Worm (Caenorhabditis elegans) whole organism, L1 larva: ENCODE measurements around the gene T25B9.4.

ENCODE experiments used
- C04F5.9 ChIP-seq: sonication (generic microtip); optimal IDR thresholded peaks from 2 replicates; lab custom pipeline; 2016; ENCODE audit warnings: missing genetic modification characterization, missing compliant biosample characterization
- C16A3.4 ChIP-seq: fragments of 150-350 bp; optimal IDR thresholded peaks from 2 replicates; lab custom pipeline; 2014; ENCODE audit warnings: missing biosample characterization, missing genetic modification characterization
- Y116A8C.19 ChIP-seq: sonication (generic microtip); optimal IDR thresholded peaks from 2 replicates; lab custom pipeline; 2016; ENCODE audit warnings: missing compliant biosample characterization, missing genetic modification characterization, borderline replicate concordance
- ama-1 ChIP-seq: fragments of 150-350 bp; optimal IDR thresholded peaks from 2 replicates; lab custom pipeline; 2014
- blmp-1 ChIP-seq: fragments of 150-350 bp; optimal IDR thresholded peaks from 2 replicates; lab custom pipeline; 2014; ENCODE audit warnings: missing biosample characterization, missing genetic modification characterization
- ceh-63 ChIP-seq: fragments of 200-800 bp; sonication (Bioruptor generic); optimal IDR thresholded peaks from 2 replicates; lab custom pipeline; 2018; ENCODE audit warnings: mild to moderate bottlenecking, missing genetic modification characterization, missing compliant biosample characterization
- ceh-8 ChIP-seq: fragments of 200-800 bp; sonication (Bioruptor generic); optimal IDR thresholded peaks from 2 replicates; lab custom pipeline; 2018; ENCODE audit warnings: mild to moderate bottlenecking, missing genetic modification characterization, moderate library complexity, missing compliant biosample characterization
- ceh-82 ChIP-seq, 3 experiments: fragments of 150-350 bp in 1 of 3; sonication (generic microtip) in 2 of 3; optimal IDR thresholded peaks; 2 replicates each; lab custom pipeline; 2014 to 2017; ENCODE audit warnings: missing biosample characterization in 3 of 3, missing genetic modification characterization in 3 of 3
- ceh-90 ChIP-seq: sonication (generic microtip); optimal IDR thresholded peaks from 2 replicates; lab custom pipeline; 2016; ENCODE audit warnings: missing genetic modification characterization, missing compliant biosample characterization
- dpl-1 ChIP-seq, 3 experiments: fragments of 150-350 bp in 2 of 3; sonication (generic microtip) in 1 of 3; optimal IDR thresholded peaks; 2 replicates each; lab custom pipeline; 2014 to 2017; ENCODE audit warnings: missing biosample characterization in 3 of 3, missing genetic modification characterization in 3 of 3, missing genetic modification reagents in 3 of 3
- efl-1 ChIP-seq, 4 experiments: fragments of 150-350 bp; optimal IDR thresholded peaks in 3 of 4; peaks in 1 of 4; 1 replicate in 1 of 4; 2 replicates in 3 of 4; lab custom pipeline; 2014; ENCODE audit warnings: missing biosample characterization in 2 of 4, missing genetic modification characterization in 2 of 4, missing genetic modification reagents in 2 of 4
- egl-13 ChIP-seq: sonication (generic microtip); optimal IDR thresholded peaks from 2 replicates; lab custom pipeline; 2016; ENCODE audit warnings: missing genotype, missing genetic modification reagents, missing genetic modification characterization, missing compliant biosample characterization
- elt-2 ChIP-seq: sonication (generic microtip); optimal IDR thresholded peaks from 2 replicates; lab custom pipeline; 2016; ENCODE audit warnings: missing genetic modification characterization, mild to moderate bottlenecking, inconsistent platforms, missing compliant biosample characterization, missing genetic modification reagents
- elt-3 ChIP-seq, 6 experiments: fragments of 150-350 bp in 1 of 6; sonication (generic microtip); optimal IDR thresholded peaks; 2 replicates each; lab custom pipeline; 2017 to 2018; ENCODE audit warnings: missing biosample characterization in 6 of 6, missing genetic modification characterization in 6 of 6, inconsistent platforms in 1 of 6
- fkh-4 ChIP-seq: sonication (generic microtip); optimal IDR thresholded peaks from 2 replicates; lab custom pipeline; 2016; ENCODE audit warnings: missing compliant biosample characterization, missing genetic modification characterization, borderline replicate concordance
- fkh-8 ChIP-seq: sonication (generic microtip); optimal IDR thresholded peaks from 2 replicates; lab custom pipeline; 2016; ENCODE audit warnings: mild to moderate bottlenecking, missing genetic modification characterization, missing compliant biosample characterization
- lin-14 ChIP-seq: fragments of 200-800 bp; sonication (Bioruptor generic); optimal IDR thresholded peaks from 2 replicates; lab custom pipeline; 2018; ENCODE audit warnings: mild to moderate bottlenecking, missing genetic modification characterization, moderate library complexity, missing compliant biosample characterization
- lin-35 ChIP-seq, 2 experiments: fragments of 150-350 bp; optimal IDR thresholded peaks; 2 replicates each; lab custom pipeline; 2014; ENCODE audit warnings: missing biosample characterization in 2 of 2, missing genetic modification characterization in 2 of 2, missing genetic modification reagents in 2 of 2
- lir-3 ChIP-seq: sonication (generic microtip); optimal IDR thresholded peaks from 2 replicates; lab custom pipeline; 2016; ENCODE audit warnings: mild to moderate bottlenecking, missing genetic modification characterization, moderate library complexity, missing compliant biosample characterization; ENCODE audit not compliant: poor library complexity
- lsy-2 ChIP-seq, 2 experiments: fragments of 150-350 bp; optimal IDR thresholded peaks; 2 replicates each; lab custom pipeline; 2014; ENCODE audit warnings: missing biosample characterization in 2 of 2, missing genetic modification characterization in 2 of 2
- mep-1 ChIP-seq: fragments of 150-350 bp; optimal IDR thresholded peaks from 2 replicates; lab custom pipeline; 2014; ENCODE audit warnings: missing biosample characterization, missing genetic modification characterization
- nhr-11 ChIP-seq: fragments of 150-350 bp; optimal IDR thresholded peaks from 2 replicates; lab custom pipeline; 2014; ENCODE audit warnings: missing biosample characterization, missing genetic modification characterization
- nhr-12 ChIP-seq: sonication (generic microtip); optimal IDR thresholded peaks from 2 replicates; lab custom pipeline; 2017; ENCODE audit warnings: missing biosample characterization, missing genetic modification characterization
- nhr-19 ChIP-seq: fragments of 200-800 bp; sonication (Bioruptor generic); conservative IDR thresholded peaks from 2 replicates; pipeline ENCODE4 v1.3.6; 2022; ENCODE audit warnings: missing genetic modification characterization, missing compliant biosample characterization
- nhr-20 ChIP-seq: sonication (generic microtip); optimal IDR thresholded peaks from 2 replicates; lab custom pipeline; 2016; ENCODE audit warnings: mild to moderate bottlenecking, missing genetic modification characterization, missing compliant biosample characterization
- nhr-28 ChIP-seq: fragments of 150-350 bp; optimal IDR thresholded peaks from 2 replicates; lab custom pipeline; 2014; ENCODE audit warnings: missing biosample characterization, missing genetic modification characterization
- nhr-47 ChIP-seq: sonication (generic microtip); optimal IDR thresholded peaks from 2 replicates; lab custom pipeline; 2016; ENCODE audit warnings: mild to moderate bottlenecking, missing genetic modification characterization, moderate library complexity, missing compliant biosample characterization
- nhr-71 ChIP-seq: sonication (generic microtip); optimal IDR thresholded peaks from 2 replicates; lab custom pipeline; 2016; ENCODE audit warnings: mild to moderate bottlenecking, missing genetic modification characterization, moderate library complexity, missing compliant biosample characterization
- nhr-77 ChIP-seq: fragments of 150-350 bp; optimal IDR thresholded peaks from 2 replicates; lab custom pipeline; 2014; ENCODE audit warnings: missing biosample characterization, missing genetic modification characterization
- nhr-85 ChIP-seq: sonication (generic microtip); peaks from one replicate; lab custom pipeline; 2016; ENCODE audit warnings: missing genetic modification characterization, inconsistent platforms, missing compliant biosample characterization
- nhr-90 ChIP-seq: sonication (generic microtip); optimal IDR thresholded peaks from 2 replicates; lab custom pipeline; 2016; ENCODE audit warnings: mild to moderate bottlenecking, missing genetic modification characterization, missing compliant biosample characterization; ENCODE audit not compliant: poor library complexity
- pax-3 ChIP-seq: fragments of 200-800 bp; sonication (Bioruptor generic); optimal IDR thresholded peaks from 2 replicates; lab custom pipeline; 2018; ENCODE audit warnings: mild to moderate bottlenecking, missing genetic modification characterization, moderate library complexity, missing compliant biosample characterization
- rnt-1 ChIP-seq: sonication (generic microtip); optimal IDR thresholded peaks from 2 replicates; lab custom pipeline; 2016; ENCODE audit warnings: mild to moderate bottlenecking, missing genetic modification characterization, moderate library complexity, missing compliant biosample characterization
- snu-23 ChIP-seq: sonication (generic microtip); optimal IDR thresholded peaks from 2 replicates; lab custom pipeline; 2016; ENCODE audit warnings: missing genetic modification characterization, missing compliant biosample characterization
- sox-4 ChIP-seq: sonication (generic microtip); optimal IDR thresholded peaks from 2 replicates; lab custom pipeline; 2016; ENCODE audit warnings: missing genetic modification characterization, missing compliant biosample characterization
- sptf-1 ChIP-seq: fragments of 150-350 bp; optimal IDR thresholded peaks from 2 replicates; lab custom pipeline; 2014; ENCODE audit warnings: missing biosample characterization, missing genetic modification characterization
- sup-37 ChIP-seq: fragments of 200-800 bp; sonication (Bioruptor generic); optimal IDR thresholded peaks from 2 replicates; lab custom pipeline; 2018; ENCODE audit warnings: mild to moderate bottlenecking, missing genetic modification characterization, missing compliant biosample characterization
- swsn-7 ChIP-seq: sonication (generic microtip); optimal IDR thresholded peaks from 2 replicates; lab custom pipeline; 2016; ENCODE audit warnings: missing genetic modification characterization, missing compliant biosample characterization
- tlp-1 ChIP-seq: fragments of 150-350 bp; optimal IDR thresholded peaks from 2 replicates; lab custom pipeline; 2014; ENCODE audit warnings: missing biosample characterization, missing genetic modification characterization
- unc-62 ChIP-seq: fragments of 150-350 bp; optimal IDR thresholded peaks from 2 replicates; lab custom pipeline; 2014; ENCODE audit warnings: missing biosample characterization, missing genetic modification reagents, missing genetic modification characterization
- unc-98 ChIP-seq: fragments of 200-800 bp; sonication (Bioruptor generic); IDR thresholded peaks from 2 replicates; pipeline ENCODE4 v1.3.6; 2022; ENCODE audit warnings: missing genetic modification characterization, missing compliant biosample characterization
- vab-15 ChIP-seq: sonication (generic microtip); optimal IDR thresholded peaks from 2 replicates; lab custom pipeline; 2017; ENCODE audit warnings: missing genotype, mild to moderate bottlenecking, missing genetic modification characterization, missing compliant biosample characterization
- xbp-1 ChIP-seq: sonication (generic microtip); optimal IDR thresholded peaks from 2 replicates; lab custom pipeline; 2016; ENCODE audit warnings: missing genetic modification characterization, missing compliant biosample characterization
- ztf-11 ChIP-seq, 2 experiments: sonication (generic microtip); optimal IDR thresholded peaks; 2 replicates each; lab custom pipeline; 2016 to 2017; ENCODE audit warnings: missing genetic modification characterization in 2 of 2, missing biosample characterization in 1 of 2, missing compliant biosample characterization in 1 of 2

The T25B9.4 gene

DNA sequence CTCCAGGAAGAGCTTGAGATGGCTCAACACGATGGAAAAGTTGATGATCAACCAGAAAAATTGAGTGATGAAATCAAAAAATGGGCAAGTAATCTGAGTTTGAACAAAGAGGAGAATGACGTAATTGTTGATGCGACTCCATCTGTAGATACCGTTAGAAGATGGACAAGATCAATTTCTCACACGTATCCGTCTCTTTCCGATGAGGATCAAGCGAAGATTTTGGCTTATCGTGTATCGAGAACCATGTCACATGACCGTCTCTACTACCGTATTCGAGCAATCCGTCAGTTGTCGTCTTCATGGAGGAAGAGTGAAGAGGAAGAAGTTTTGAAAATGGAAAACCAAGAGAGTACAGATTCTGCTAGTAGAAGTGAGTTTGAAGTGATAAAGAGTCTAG is 39.4 kb downstream of the T25B9.4 start:
- TF ChIP-seq blmp-1 (tag; lab: Kevin White, UChicago) (peak; percentile 51), C16A3.4 (no peak)
- TF ChIP-seq, all 84 proteins: peak for 1

DNA sequence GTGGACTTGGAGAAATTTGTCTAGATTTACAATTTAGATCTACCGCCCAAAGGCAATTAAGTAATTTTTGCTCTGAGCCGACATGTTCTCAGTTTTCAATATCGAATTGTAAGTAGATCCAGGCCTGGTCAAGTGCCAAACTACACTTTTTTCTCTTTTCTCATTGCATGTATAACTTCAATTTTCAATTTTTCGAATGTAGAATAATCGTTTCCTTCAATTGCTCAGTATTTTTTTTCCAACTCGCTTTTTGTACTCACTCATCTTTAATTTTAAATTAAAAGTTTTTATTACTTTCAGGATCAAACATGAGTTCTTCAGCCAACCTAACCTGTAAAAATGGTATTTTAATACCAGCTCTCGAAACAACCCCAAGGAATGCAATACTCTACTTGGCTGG is 41.2 kb downstream of the T25B9.4 start, which contains the start of gene ncx-3:
TSS of gene ncx-3 (plus strand) at position 301 of the 400 bp plus-strand sequence.
- TF ChIP-seq snu-23 (GFP tag; lab: Kevin White, UChicago) (no peak), nhr-19 (GFP tag; lab: Robert Waterston, UW) (no peak), unc-98 (GFP tag; lab: Robert Waterston, UW) (no peak), ceh-82 (tag; optimal IDR thresholded peaks at IDR 0.05; lab: Kevin White, UChicago) (no peak), nhr-85 (tag; lab: Kevin White, UChicago) (no peak), ztf-11 (tag; optimal IDR thresholded peaks at IDR 0.05; lab: Kevin White, UChicago) (no peak), elt-3 (tag; optimal IDR thresholded peaks at IDR 0.05; lab: Kevin White, UChicago) (no peak), C04F5.9 (tag; lab: Kevin White, UChicago) (no peak), rnt-1 (tag; lab: Kevin White, UChicago) (no peak), swsn-7 (no peak), lsy-2 (tag; optimal IDR thresholded peaks at IDR 0.05; lab: Kevin White, UChicago) (no peak), nhr-11 (no peak), ama-1 (lab: Kevin White, UChicago) (no peak), nhr-28 (no peak), egl-13 (tag; lab: Kevin White, UChicago) (no peak), sptf-1 (tag; lab: Kevin White, UChicago) (no peak), nhr-12 (tag; lab: Kevin White, UChicago) (no peak), ceh-63 (GFP tag; lab: Kevin White, UChicago) (no peak), pax-3 (tag; lab: Kevin White, UChicago) (no peak), elt-2 (tag; lab: Kevin White, UChicago) (no peak)
- TF ChIP-seq, all 84 proteins: peak for 0

DNA sequence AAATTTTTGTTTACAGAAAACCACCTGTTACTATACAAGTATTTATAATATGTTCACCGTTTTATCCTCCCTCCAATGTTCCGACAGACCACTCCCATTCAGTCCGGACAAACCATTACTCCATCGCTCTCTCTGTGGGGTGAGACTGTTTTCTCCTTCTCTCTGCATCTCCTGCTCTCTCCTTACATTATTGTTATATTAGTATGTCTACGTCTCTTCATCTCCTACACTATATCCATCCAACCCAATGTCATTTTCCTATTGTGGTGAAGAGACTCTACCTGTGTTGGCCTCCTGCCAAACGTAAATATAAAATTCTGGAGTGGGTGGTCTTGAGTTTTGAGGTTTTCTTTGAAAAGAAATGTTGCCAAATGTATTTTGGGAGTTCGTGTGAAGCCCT is 42.9 kb downstream of the T25B9.4 start:
- peak in 1 of 2 experiments; percentile 46 for TF ChIP-seq lin-35 (GFP tag; optimal IDR thresholded peaks at IDR 0.05; lab: Kevin White, UChicago)
- TF ChIP-seq lir-3 (tag; lab: Kevin White, UChicago) = no peak
- TF ChIP-seq fkh-8 (tag; lab: Kevin White, UChicago) = peak; percentile 42
- TF ChIP-seq swsn-7 = peak; percentile 23
- TF ChIP-seq nhr-77 = peak; percentile 28
- TF ChIP-seq ceh-90 = no peak
- TF ChIP-seq nhr-71 (tag; lab: Kevin White, UChicago) = peak; percentile 45
- TF ChIP-seq sup-37 = no peak
- peak; percentile 68 for TF ChIP-seq nhr-85 (tag; lab: Kevin White, UChicago)
- no peak for TF ChIP-seq vab-15 (tag; lab: Kevin White, UChicago)
- peak; percentile 15 to 33 for TF ChIP-seq lsy-2 (tag; optimal IDR thresholded peaks at IDR 0.05; lab: Kevin White, UChicago)
- no peak for TF ChIP-seq fkh-4 (tag; lab: Kevin White, UChicago)
- TF ChIP-seq Y116A8C.19 = no peak
- no peak for TF ChIP-seq tlp-1
- peak; percentile 22 for TF ChIP-seq nhr-90
- peak; percentile 7 to 13 (median 12) for TF ChIP-seq dpl-1 (GFP tag; optimal IDR thresholded peaks at IDR 0.05; lab: Kevin White, UChicago)
- TF ChIP-seq C04F5.9 (tag; lab: Kevin White, UChicago) = no peak
- peak; percentile 23 to 29 for TF ChIP-seq efl-1 (optimal IDR thresholded peaks at IDR 0.05; lab: Kevin White, UChicago)
- peak; percentile 0 to 89 for TF ChIP-seq efl-1 (GFP tag; optimal IDR thresholded peaks at IDR 0.05 in 1 of 2; lab: Kevin White, UChicago)
- TF ChIP-seq snu-23 (GFP tag; lab: Kevin White, UChicago) = peak; percentile 60
- TF ChIP-seq nhr-20 (tag; lab: Kevin White, UChicago) = peak; percentile 58
- peak; percentile 57 for TF ChIP-seq blmp-1 (tag; lab: Kevin White, UChicago)
- peak; percentile 75 for TF ChIP-seq lin-14 (GFP tag; lab: Kevin White, UChicago)
- TF ChIP-seq unc-62 (GFP tag; lab: Kevin White, UChicago) = no peak
- TF ChIP-seq unc-98 (GFP tag; lab: Robert Waterston, UW) = no peak
- TF ChIP-seq sox-4 (tag; lab: Kevin White, UChicago) = no peak
- no peak for TF ChIP-seq sptf-1 (tag; lab: Kevin White, UChicago)
- peak; percentile 59 for TF ChIP-seq mep-1
- TF ChIP-seq xbp-1 (tag; lab: Kevin White, UChicago) = peak; percentile 20
- TF ChIP-seq ceh-8 (GFP tag; lab: Kevin White, UChicago) = no peak
- TF ChIP-seq ceh-63 (GFP tag; lab: Kevin White, UChicago) = no peak
- TF ChIP-seq nhr-47 = peak; percentile 10
